Worm (Caenorhabditis elegans) whole organism, L2 larva: Measurements from ENCODE around the gene T23G5.2.

Experiments used
- C34F6.9 ChIP-seq: fragments of 150-350 bp; optimal IDR thresholded peaks from 2 replicates; lab custom pipeline; 2014; ENCODE audit warnings: missing biosample characterization, missing genetic modification characterization
- F13H6.1 ChIP-seq: sonication (generic microtip); optimal IDR thresholded peaks from 2 replicates; lab custom pipeline; 2016; ENCODE audit warnings: missing genetic modification characterization, missing compliant biosample characterization
- R02D3.7 ChIP-seq: fragments of 150-350 bp; optimal IDR thresholded peaks from 2 replicates; lab custom pipeline; 2014; ENCODE audit warnings: missing biosample characterization, missing genetic modification characterization
- Y55F3AM.14 ChIP-seq: fragments of 200-800 bp; sonication (Bioruptor generic); optimal IDR thresholded peaks from 2 replicates; lab custom pipeline; 2018; ENCODE audit warnings: mild to moderate bottlenecking, missing genetic modification characterization, missing compliant biosample characterization
- ZK546.5 ChIP-seq: sonication (generic microtip); optimal IDR thresholded peaks from 2 replicates; lab custom pipeline; 2017; ENCODE audit warnings: missing biosample characterization, missing genetic modification characterization
- aly-2 ChIP-seq: fragments of 150-350 bp; optimal IDR thresholded peaks from 2 replicates; lab custom pipeline; 2014; ENCODE audit warnings: missing biosample characterization, missing genetic modification characterization
- ama-1 ChIP-seq: fragments of 150-350 bp; optimal IDR thresholded peaks from 2 replicates; lab custom pipeline; 2018; ENCODE audit warnings: inconsistent platforms
- blmp-1 ChIP-seq: sonication (generic microtip); optimal IDR thresholded peaks from 2 replicates; lab custom pipeline; 2017; ENCODE audit warnings: missing genetic modification characterization, mild to moderate bottlenecking, missing compliant biosample characterization, antibody characterized with exemption, moderate library complexity; ENCODE audit not compliant: insufficient read depth
- ceh-16 ChIP-seq: fragments of 150-350 bp; optimal IDR thresholded peaks from 2 replicates; lab custom pipeline; 2014; ENCODE audit warnings: missing biosample characterization, missing genetic modification characterization
- ceh-82 ChIP-seq: fragments of 150-350 bp; optimal IDR thresholded peaks from 2 replicates; lab custom pipeline; 2014; ENCODE audit warnings: missing biosample characterization, missing genetic modification characterization
- crh-2 ChIP-seq: sonication (generic microtip); optimal IDR thresholded peaks from 2 replicates; lab custom pipeline; 2017; ENCODE audit warnings: missing biosample characterization, missing genetic modification characterization
- egl-27 ChIP-seq: sonication (generic microtip); optimal IDR thresholded peaks from 3 replicates; lab custom pipeline; 2017; ENCODE audit warnings: missing biosample characterization, missing genetic modification reagents, missing genetic modification characterization
- elt-1 ChIP-seq: fragments of 150-350 bp; optimal IDR thresholded peaks from 2 replicates; lab custom pipeline; 2014; ENCODE audit warnings: missing biosample characterization, missing genetic modification characterization
- elt-3 ChIP-seq: sonication (generic microtip); optimal IDR thresholded peaks from 2 replicates; lab custom pipeline; 2017; ENCODE audit warnings: missing biosample characterization, missing genetic modification characterization
- fos-1 ChIP-seq: fragments of 150-350 bp; optimal IDR thresholded peaks from 2 replicates; lab custom pipeline; 2014; ENCODE audit warnings: missing biosample characterization, missing genetic modification characterization
- gmeb-1 ChIP-seq: fragments of 150-350 bp; optimal IDR thresholded peaks from 2 replicates; lab custom pipeline; 2014; ENCODE audit warnings: missing biosample characterization, missing genetic modification characterization
- lin-11 ChIP-seq: fragments of 150-350 bp; sonication (generic microtip); optimal IDR thresholded peaks from 2 replicates; lab custom pipeline; 2014; ENCODE audit warnings: missing biosample characterization, missing genetic modification characterization, inconsistent platforms, mixed read lengths
- lin-13 ChIP-seq: fragments of 150-350 bp; optimal IDR thresholded peaks from 2 replicates; lab custom pipeline; 2014; ENCODE audit warnings: missing biosample characterization, missing genetic modification reagents, missing genetic modification characterization
- lin-39 ChIP-seq: fragments of 150-350 bp; optimal IDR thresholded peaks from 2 replicates; lab custom pipeline; 2014; ENCODE audit warnings: missing biosample characterization, missing genetic modification reagents, missing genetic modification characterization
- lsy-2 ChIP-seq, 2 experiments: fragments of 150-350 bp in 1 of 2; sonication (generic microtip) in 1 of 2; optimal IDR thresholded peaks; 2 replicates each; lab custom pipeline; 2014 to 2017; ENCODE audit warnings: missing biosample characterization in 2 of 2, missing genetic modification characterization in 2 of 2
- mab-5 ChIP-seq: fragments of 150-350 bp; optimal IDR thresholded peaks from 2 replicates; lab custom pipeline; 2014; ENCODE audit warnings: missing biosample characterization, missing genetic modification characterization
- mbf-1 ChIP-seq: sonication (generic microtip); optimal IDR thresholded peaks from 2 replicates; lab custom pipeline; 2017; ENCODE audit warnings: missing biosample characterization, missing genetic modification characterization
- mdl-1 ChIP-seq, 2 experiments: fragments of 150-350 bp in 1 of 2; sonication (generic microtip) in 1 of 2; optimal IDR thresholded peaks; 2 replicates each; lab custom pipeline; 2017; ENCODE audit warnings: missing biosample characterization in 2 of 2, missing genetic modification characterization in 2 of 2
- nhr-10 ChIP-seq: sonication (generic microtip); optimal IDR thresholded peaks from 2 replicates; lab custom pipeline; 2017; ENCODE audit warnings: missing biosample characterization, missing genetic modification characterization
- nhr-11 ChIP-seq: fragments of 150-350 bp; optimal IDR thresholded peaks from 2 replicates; lab custom pipeline; 2014; ENCODE audit warnings: missing biosample characterization, missing genetic modification characterization
- nhr-12 ChIP-seq: fragments of 150-350 bp; optimal IDR thresholded peaks from 2 replicates; lab custom pipeline; 2014; ENCODE audit warnings: missing biosample characterization, missing genetic modification characterization
- nhr-129 ChIP-seq: fragments of 150-350 bp; optimal IDR thresholded peaks from 2 replicates; lab custom pipeline; 2014; ENCODE audit warnings: missing biosample characterization, missing genetic modification characterization
- nhr-21 ChIP-seq: fragments of 150-350 bp; optimal IDR thresholded peaks from 2 replicates; lab custom pipeline; 2014; ENCODE audit warnings: missing biosample characterization, missing genetic modification characterization
- nhr-23 ChIP-seq: fragments of 150-350 bp; optimal IDR thresholded peaks from 2 replicates; lab custom pipeline; 2014; ENCODE audit warnings: missing biosample characterization, missing genetic modification reagents, missing genetic modification characterization
- nhr-237 ChIP-seq: fragments of 150-350 bp; optimal IDR thresholded peaks from 2 replicates; lab custom pipeline; 2014; ENCODE audit warnings: missing biosample characterization, missing genetic modification characterization
- nhr-25 ChIP-seq: fragments of 150-350 bp; sonication (generic microtip); optimal IDR thresholded peaks from 3 replicates; lab custom pipeline; 2014; ENCODE audit warnings: missing biosample characterization, missing genetic modification characterization
- nhr-6 ChIP-seq: fragments of 150-350 bp; optimal IDR thresholded peaks from 2 replicates; lab custom pipeline; 2014; ENCODE audit warnings: missing biosample characterization, missing genetic modification characterization
- nhr-77 ChIP-seq: fragments of 150-350 bp; optimal IDR thresholded peaks from 2 replicates; lab custom pipeline; 2014; ENCODE audit warnings: missing biosample characterization, missing genetic modification characterization
- peb-1 ChIP-seq: fragments of 150-350 bp; optimal IDR thresholded peaks from 2 replicates; lab custom pipeline; 2014; ENCODE audit warnings: missing biosample characterization, missing genetic modification characterization
- skn-1 ChIP-seq: sonication (generic microtip); optimal IDR thresholded peaks from 2 replicates; lab custom pipeline; 2017; ENCODE audit warnings: missing biosample characterization, missing genetic modification characterization
- sma-3 ChIP-seq: sonication (generic microtip); optimal IDR thresholded peaks from 2 replicates; lab custom pipeline; 2016; ENCODE audit warnings: missing genetic modification reagents, missing genetic modification characterization, missing compliant biosample characterization
- sma-9 ChIP-seq, 2 experiments: fragments of 150-350 bp in 1 of 2; sonication (generic microtip) in 1 of 2; optimal IDR thresholded peaks; 2 replicates each; lab custom pipeline; 2014 to 2016; ENCODE audit warnings: missing genetic modification characterization in 2 of 2, mild to moderate bottlenecking in 1 of 2, missing biosample characterization in 1 of 2, missing compliant biosample characterization in 1 of 2, missing genetic modification reagents in 1 of 2, moderate library complexity in 1 of 2
- snpc-4 ChIP-seq: fragments of 150-350 bp; optimal IDR thresholded peaks from 2 replicates; lab custom pipeline; 2014; ENCODE audit warnings: missing biosample characterization, missing genetic modification characterization
- unc-39 ChIP-seq: fragments of 150-350 bp; optimal IDR thresholded peaks from 2 replicates; lab custom pipeline; 2014; ENCODE audit warnings: missing biosample characterization, missing genetic modification characterization
- unc-55 ChIP-seq: fragments of 150-350 bp; sonication (generic microtip); optimal IDR thresholded peaks from 3 replicates; lab custom pipeline; 2014; ENCODE audit warnings: missing biosample characterization, missing genetic modification reagents, missing genetic modification characterization
- zag-1 ChIP-seq: fragments of 150-350 bp; optimal IDR thresholded peaks from 2 replicates; lab custom pipeline; 2014; ENCODE audit warnings: missing biosample characterization, missing genetic modification characterization
- ztf-1 ChIP-seq: fragments of 200-800 bp; sonication (Bioruptor generic); conservative IDR thresholded peaks from 2 replicates; pipeline ENCODE4 v1.3.6; 2022; ENCODE audit warnings: missing genetic modification characterization, missing compliant biosample characterization
- ztf-11 ChIP-seq: sonication (generic microtip); optimal IDR thresholded peaks from 2 replicates; lab custom pipeline; 2017; ENCODE audit warnings: missing biosample characterization, missing genetic modification characterization
- ztf-4 ChIP-seq: fragments of 150-350 bp; optimal IDR thresholded peaks from 2 replicates; lab custom pipeline; 2014; ENCODE audit warnings: missing biosample characterization, missing genetic modification characterization

T23G5.2 gene

ce11 chrIII:9254988-9255387, 18.9 kb upstream of the T23G5.2 start:
- TF ChIP-seq egl-27 (tag; lab: Kevin White, UChicago) = no peak
- peak; percentile 19 for TF ChIP-seq F13H6.1

DNA sequence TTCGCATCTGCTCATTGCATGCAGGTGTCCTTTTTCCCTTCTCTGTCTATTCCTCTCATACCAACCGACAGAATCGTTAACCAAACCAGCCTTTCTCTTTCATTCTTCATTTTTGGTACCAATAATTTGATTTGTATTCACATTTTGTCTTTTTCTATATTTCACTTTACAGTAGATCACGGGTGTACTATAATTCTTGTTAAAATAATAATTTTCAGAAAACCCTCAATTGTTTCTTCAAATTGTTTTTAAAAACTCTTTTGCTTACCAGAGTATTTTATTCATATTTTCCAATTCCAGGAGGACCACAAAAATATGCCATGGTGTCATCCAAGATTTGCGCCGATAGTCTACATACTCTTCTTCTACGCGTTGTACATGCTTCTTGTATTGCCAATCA, 14.6 kb upstream of the T23G5.2 start, which contains the start of gene T02C1.2:
T02C1.2 (plus strand) TSS at position 301 of the 400 bp plus-strand sequence.
- no peak for TF ChIP-seq zag-1 (tag; lab: Kevin White, UChicago)
- TF ChIP-seq lin-39 (tag; lab: Kevin White, UChicago) = no peak
- TF ChIP-seq skn-1 (tag; lab: Kevin White, UChicago) = no peak
- no peak for TF ChIP-seq snpc-4
- no peak for TF ChIP-seq nhr-25 (tag; lab: Kevin White, UChicago)
- TF ChIP-seq, all 48 proteins: peak for 0

- TF ChIP-seq crh-2 (tag; lab: Kevin White, UChicago) (no peak), unc-39 (tag; lab: Kevin White, UChicago) (no peak), nhr-23 (no peak), elt-3 (tag; lab: Kevin White, UChicago) (no peak), lin-13 (GFP tag; lab: Kevin White, UChicago) (no peak), ceh-82 (tag; lab: Kevin White, UChicago) (no peak), aly-2 (tag; lab: Kevin White, UChicago) (no peak), skn-1 (tag; lab: Kevin White, UChicago) (no peak), nhr-21 (tag; lab: Kevin White, UChicago) (no peak), nhr-12 (no peak), ztf-1 (GFP tag; lab: Robert Waterston, UW) (no peak), egl-27 (tag; lab: Kevin White, UChicago) (no peak)
Measured at ce11 chrIII:9247221-9247620, 11.1 kb upstream of the T23G5.2 start, which contains the start of gene T02C1.1. TSS of gene T02C1.1 (plus strand) at chrIII:9247525.

DNA sequence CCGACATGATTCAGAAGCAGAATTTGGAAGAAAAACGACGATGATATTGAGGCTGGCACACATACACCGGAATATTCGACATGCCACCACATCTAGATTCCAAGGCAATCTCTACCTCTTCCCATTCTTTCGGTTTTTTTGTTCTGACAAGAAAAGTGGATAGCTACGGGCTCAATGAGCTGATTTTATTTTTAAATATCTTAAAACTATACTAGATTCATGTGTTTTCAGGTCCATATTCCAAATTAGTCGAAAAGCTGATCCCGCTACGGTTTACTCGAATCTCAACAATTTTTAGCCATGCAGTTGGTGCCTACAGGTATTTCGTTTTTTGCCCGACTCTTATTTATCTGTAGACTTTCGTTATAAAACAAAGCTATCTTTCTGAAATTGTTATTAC, 6.5 kb upstream of the T23G5.2 start, which contains the start of gene dat-1:
dat-1 (plus strand) TSS at position 301 of the 400 bp plus-strand sequence.
- no peak for TF ChIP-seq nhr-25 (tag; lab: Kevin White, UChicago)
- TF ChIP-seq Y55F3AM.14 = no peak
- TF ChIP-seq mdl-1 (tag; optimal IDR thresholded peaks at IDR 0.05; lab: Kevin White, UChicago) = no peak
- no peak for TF ChIP-seq ama-1 (lab: Kevin White, UChicago)
- no peak for TF ChIP-seq lin-11 (tag; lab: Kevin White, UChicago)
- TF ChIP-seq lsy-2 (tag; optimal IDR thresholded peaks at IDR 0.05; lab: Kevin White, UChicago) = no peak
- TF ChIP-seq nhr-6 (tag; lab: Kevin White, UChicago) = no peak
- no peak for TF ChIP-seq sma-9 (GFP tag; optimal IDR thresholded peaks at IDR 0.05; lab: Kevin White, UChicago)
- TF ChIP-seq sma-9 (tag; optimal IDR thresholded peaks at IDR 0.05; lab: Kevin White, UChicago) = no peak
- TF ChIP-seq unc-55 = no peak

DNA sequence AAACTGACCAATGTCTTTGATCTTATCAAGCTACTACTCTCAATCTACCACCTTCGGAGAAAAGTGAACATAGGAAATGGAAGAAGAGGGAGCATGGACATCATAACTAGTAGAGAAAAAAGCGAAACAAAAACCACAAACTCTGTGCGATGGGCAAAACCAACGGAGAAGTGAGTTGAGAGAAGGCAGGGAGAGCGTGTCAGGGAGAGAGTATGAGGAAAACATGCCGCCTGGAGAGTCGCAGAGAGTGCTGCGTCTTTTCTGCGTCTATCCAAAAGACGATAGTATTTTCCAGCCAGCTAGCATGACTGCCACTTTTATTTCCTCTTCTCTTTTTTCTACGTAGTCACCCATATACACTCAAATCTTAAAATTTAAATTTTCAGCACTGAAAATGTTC, 3.9 kb upstream of the T23G5.2 start, which contains the start of gene saeg-2:
saeg-2 (plus strand) TSS at position 381 of the 400 bp plus-strand sequence.
- peak; percentile 17 to 47 for TF ChIP-seq lsy-2 (tag; optimal IDR thresholded peaks at IDR 0.05; lab: Kevin White, UChicago)
- no peak for TF ChIP-seq snpc-4
- no peak for TF ChIP-seq blmp-1 (tag; lab: Kevin White, UChicago)
- TF ChIP-seq elt-3 (tag; lab: Kevin White, UChicago) = no peak
- no peak for TF ChIP-seq R02D3.7
- no peak for TF ChIP-seq ztf-1 (GFP tag; lab: Robert Waterston, UW)
- no peak for TF ChIP-seq ztf-4
- TF ChIP-seq lin-11 (tag; lab: Kevin White, UChicago) = no peak
- TF ChIP-seq nhr-21 (tag; lab: Kevin White, UChicago) = no peak
- TF ChIP-seq nhr-77 (tag; lab: Kevin White, UChicago) = no peak
- TF ChIP-seq C34F6.9 (tag; lab: Kevin White, UChicago) = peak; percentile 54
- TF ChIP-seq nhr-6 (tag; lab: Kevin White, UChicago) = no peak
- TF ChIP-seq mab-5 = no peak
- TF ChIP-seq nhr-25 (tag; lab: Kevin White, UChicago) = no peak
- no peak for TF ChIP-seq mbf-1 (tag; lab: Kevin White, UChicago)
- no peak for TF ChIP-seq ZK546.5 (tag; lab: Kevin White, UChicago)
- TF ChIP-seq crh-2 (tag; lab: Kevin White, UChicago) = no peak
- TF ChIP-seq Y55F3AM.14 = no peak
- TF ChIP-seq ceh-16 (tag; lab: Kevin White, UChicago) = no peak
- TF ChIP-seq fos-1 (tag; lab: Kevin White, UChicago) = peak; percentile 64
- TF ChIP-seq nhr-23 = no peak
- TF ChIP-seq lin-39 (tag; lab: Kevin White, UChicago) = no peak
- TF ChIP-seq elt-1 (tag; lab: Kevin White, UChicago) = no peak
- TF ChIP-seq ama-1 (lab: Kevin White, UChicago) = no peak
- no peak for TF ChIP-seq nhr-10 (tag; lab: Kevin White, UChicago)
- TF ChIP-seq nhr-12 = no peak
- peak; percentile 78 for TF ChIP-seq nhr-129
- no peak for TF ChIP-seq ztf-11 (tag; lab: Kevin White, UChicago)
- no peak for TF ChIP-seq nhr-237 (tag; lab: Kevin White, UChicago)
- no peak for TF ChIP-seq sma-3 (GFP tag; lab: Kevin White, UChicago)
- peak; percentile 39 for TF ChIP-seq gmeb-1 (tag; lab: Kevin White, UChicago)
- TF ChIP-seq peb-1 (tag; lab: Kevin White, UChicago) = no peak
- TF ChIP-seq lin-13 (GFP tag; lab: Kevin White, UChicago) = no peak
- TF ChIP-seq zag-1 (tag; lab: Kevin White, UChicago) = no peak
- no peak for TF ChIP-seq nhr-11 (tag; lab: Kevin White, UChicago)
